Worm (Caenorhabditis elegans) whole organism, early embryonic: Measurements from ENCODE around the gene sre-43.

Experiments
- B0310.2 ChIP-seq: sonication (generic microtip); optimal IDR thresholded peaks from 2 replicates; lab custom pipeline; 2016; ENCODE audit warnings: mild to moderate bottlenecking, missing genetic modification characterization, missing compliant biosample characterization
- F13C5.2 ChIP-seq: sonication (generic microtip); optimal IDR thresholded peaks from 2 replicates; lab custom pipeline; 2017; ENCODE audit warnings: mild to moderate bottlenecking, missing genetic modification characterization, inconsistent platforms, missing compliant biosample characterization
- aly-1 ChIP-seq: sonication (generic microtip); optimal IDR thresholded peaks from 2 replicates; lab custom pipeline; 2016; ENCODE audit warnings: missing genetic modification characterization, missing compliant biosample characterization
- ama-1 ChIP-seq: fragments of 150-350 bp; optimal IDR thresholded peaks from 2 replicates; lab custom pipeline; 2014
- ceh-13 ChIP-seq: fragments of 200-800 bp; sonication (Bioruptor generic); optimal IDR thresholded peaks from 2 replicates; lab custom pipeline; 2018; ENCODE audit warnings: mild to moderate bottlenecking, missing genetic modification characterization, missing compliant biosample characterization
- ceh-36 ChIP-seq: sonication (generic microtip); optimal IDR thresholded peaks from 2 replicates; lab custom pipeline; 2016; ENCODE audit warnings: missing genetic modification characterization, inconsistent platforms, missing compliant biosample characterization
- ets-7 ChIP-seq: sonication (generic microtip); optimal IDR thresholded peaks from 2 replicates; lab custom pipeline; 2016; ENCODE audit warnings: missing genotype, missing genetic modification characterization, missing compliant biosample characterization
- flt-1 ChIP-seq: fragments of 200-800 bp; sonication (Bioruptor generic); IDR thresholded peaks from 2 replicates; pipeline ENCODE4 v1.3.6; 2022; ENCODE audit warnings: missing genetic modification characterization, missing compliant biosample characterization
- hmbx-1 ChIP-seq: sonication (generic microtip); optimal IDR thresholded peaks from 2 replicates; lab custom pipeline; 2016; ENCODE audit warnings: mild to moderate bottlenecking, missing genetic modification characterization, missing compliant biosample characterization
- hmg-4 ChIP-seq: fragments of 200-800 bp; sonication (Bioruptor generic); optimal IDR thresholded peaks from 2 replicates; lab custom pipeline; 2018; ENCODE audit warnings: mild to moderate bottlenecking, missing genetic modification characterization, missing compliant biosample characterization
- hnd-1 ChIP-seq: sonication (generic microtip); optimal IDR thresholded peaks from 2 replicates; lab custom pipeline; 2016; ENCODE audit warnings: missing genetic modification characterization, missing compliant biosample characterization
- pes-1 ChIP-seq: fragments of 200-800 bp; sonication (Bioruptor generic); IDR thresholded peaks from 2 replicates; pipeline ENCODE4 v1.3.6; 2022; ENCODE audit warnings: missing genetic modification reagents, missing genetic modification characterization, missing compliant biosample characterization
- scrt-1 ChIP-seq: fragments of 200-800 bp; sonication (Bioruptor generic); IDR thresholded peaks from 2 replicates; pipeline ENCODE4 v1.3.6; 2022; ENCODE audit warnings: missing genetic modification characterization, missing compliant biosample characterization
- sea-1 ChIP-seq: fragments of 200-800 bp; sonication (Bioruptor generic); conservative IDR thresholded peaks from 2 replicates; pipeline ENCODE4 v1.3.6; 2022; ENCODE audit warnings: missing genetic modification characterization, missing compliant biosample characterization
- tbx-11 ChIP-seq: fragments of 200-800 bp; sonication (Bioruptor generic); IDR thresholded peaks from 2 replicates; pipeline ENCODE4 v1.3.6; 2022; ENCODE audit warnings: missing genetic modification characterization, missing compliant biosample characterization
- tbx-37 ChIP-seq: fragments of 200-800 bp; sonication (Bioruptor generic); conservative IDR thresholded peaks from 2 replicates; pipeline ENCODE4 v1.3.6; 2022; ENCODE audit warnings: missing genetic modification reagents, missing genetic modification characterization, missing compliant biosample characterization
- tra-4 ChIP-seq: sonication (generic microtip); optimal IDR thresholded peaks from 2 replicates; lab custom pipeline; 2017; ENCODE audit warnings: missing genetic modification characterization, missing compliant biosample characterization

sre-43 gene

ce11 chrII:13966242-13966641, 2.6 kb downstream of the sre-43 start, which contains the start of gene W07G1.7:
W07G1.7 (minus strand) TSS chrII:13966342.
- no peak for TF ChIP-seq sea-1
- TF ChIP-seq scrt-1 (GFP tag; lab: Robert Waterston, UW) = no peak
- no peak for TF ChIP-seq hmbx-1 (tag; lab: Kevin White, UChicago)
- TF ChIP-seq tra-4 (tag; lab: Kevin White, UChicago) = no peak
- TF ChIP-seq tbx-11 (GFP tag; lab: Robert Waterston, UW) = no peak
- no peak for TF ChIP-seq pes-1 (GFP tag; lab: Robert Waterston, UW)
- TF ChIP-seq ets-7 (tag; lab: Kevin White, UChicago) = no peak
- TF ChIP-seq flt-1 = no peak
- no peak for TF ChIP-seq tbx-37 (GFP tag; lab: Robert Waterston, UW)
- no peak for TF ChIP-seq ceh-13 (GFP tag; lab: Kevin White, UChicago)

- TF ChIP-seq pes-1 (GFP tag; lab: Robert Waterston, UW) = no peak
- no peak for TF ChIP-seq B0310.2 (tag; lab: Kevin White, UChicago)
- no peak for TF ChIP-seq hmg-4 (GFP tag; lab: Kevin White, UChicago)
- TF ChIP-seq aly-1 = no peak
- TF ChIP-seq ama-1 (lab: Kevin White, UChicago) = no peak
- TF ChIP-seq tbx-37 (GFP tag; lab: Robert Waterston, UW) = no peak
- TF ChIP-seq ets-7 (tag; lab: Kevin White, UChicago) = no peak
- TF ChIP-seq tbx-11 (GFP tag; lab: Robert Waterston, UW) = no peak
- no peak for TF ChIP-seq flt-1
- TF ChIP-seq hnd-1 (tag; lab: Kevin White, UChicago) = no peak
- TF ChIP-seq tra-4 (tag; lab: Kevin White, UChicago) = no peak
- TF ChIP-seq sea-1 = no peak
- no peak for TF ChIP-seq F13C5.2 (tag; lab: Kevin White, UChicago)
- no peak for TF ChIP-seq hmbx-1 (tag; lab: Kevin White, UChicago)
These were observed 4.6 kb downstream of the sre-43 start for ce11 chrII:13964325-13964724.

- TF ChIP-seq aly-1 = no peak
- TF ChIP-seq ets-7 (tag; lab: Kevin White, UChicago) = no peak
- TF ChIP-seq ama-1 (lab: Kevin White, UChicago) = no peak
- TF ChIP-seq tra-4 (tag; lab: Kevin White, UChicago) = no peak
- no peak for TF ChIP-seq sea-1
These were observed 6.6 kb downstream of the sre-43 start, which contains the start of gene rpi-1 for ce11 chrII:13962319-13962718. rpi-1 (minus strand) TSS chrII:13962419.

- TF ChIP-seq tbx-11 (GFP tag; lab: Robert Waterston, UW) (no peak), tra-4 (tag; lab: Kevin White, UChicago) (no peak), ets-7 (tag; lab: Kevin White, UChicago) (no peak)
These were observed 7.3 kb downstream of the sre-43 start for ce11 chrII:13961567-13961966.

ce11 chrII:13958359-13958758, 10.5 kb downstream of the sre-43 start:
- no peak for TF ChIP-seq tbx-37 (GFP tag; lab: Robert Waterston, UW)
- no peak for TF ChIP-seq F13C5.2 (tag; lab: Kevin White, UChicago)

- TF ChIP-seq sea-1 (no peak), F13C5.2 (tag; lab: Kevin White, UChicago) (no peak), pes-1 (GFP tag; lab: Robert Waterston, UW) (no peak), B0310.2 (tag; lab: Kevin White, UChicago) (no peak), ceh-36 (tag; lab: Kevin White, UChicago) (no peak), ama-1 (lab: Kevin White, UChicago) (no peak), tbx-37 (GFP tag; lab: Robert Waterston, UW) (no peak), ets-7 (tag; lab: Kevin White, UChicago) (no peak), hmg-4 (GFP tag; lab: Kevin White, UChicago) (no peak), hnd-1 (tag; lab: Kevin White, UChicago) (no peak), aly-1 (no peak)
These were observed 11.4 kb downstream of the sre-43 start, which contains the start of gene zip-3 for ce11 chrII:13957437-13957836. zip-3 (minus strand) TSS chrII:13957457.

- TF ChIP-seq hmg-4 (GFP tag; lab: Kevin White, UChicago) = no peak
- no peak for TF ChIP-seq tra-4 (tag; lab: Kevin White, UChicago)
- no peak for TF ChIP-seq ama-1 (lab: Kevin White, UChicago)
- TF ChIP-seq scrt-1 (GFP tag; lab: Robert Waterston, UW) = no peak
- no peak for TF ChIP-seq tbx-11 (GFP tag; lab: Robert Waterston, UW)
- no peak for TF ChIP-seq B0310.2 (tag; lab: Kevin White, UChicago)
- TF ChIP-seq F13C5.2 (tag; lab: Kevin White, UChicago) = no peak
- TF ChIP-seq tbx-37 (GFP tag; lab: Robert Waterston, UW) = no peak
- no peak for TF ChIP-seq sea-1
- no peak for TF ChIP-seq hmbx-1 (tag; lab: Kevin White, UChicago)
- TF ChIP-seq ceh-13 (GFP tag; lab: Kevin White, UChicago) = no peak
- TF ChIP-seq aly-1 = no peak
- no peak for TF ChIP-seq pes-1 (GFP tag; lab: Robert Waterston, UW)
- TF ChIP-seq hnd-1 (tag; lab: Kevin White, UChicago) = no peak
- TF ChIP-seq flt-1 = no peak
- no peak for TF ChIP-seq ceh-36 (tag; lab: Kevin White, UChicago)
- no peak for TF ChIP-seq ets-7 (tag; lab: Kevin White, UChicago)
These were observed 12.3 kb downstream of the sre-43 start for ce11 chrII:13956529-13956928.

- TF ChIP-seq scrt-1 (GFP tag; lab: Robert Waterston, UW) = no peak
- TF ChIP-seq hmg-4 (GFP tag; lab: Kevin White, UChicago) = no peak
- TF ChIP-seq B0310.2 (tag; lab: Kevin White, UChicago) = no peak
- no peak for TF ChIP-seq hmbx-1 (tag; lab: Kevin White, UChicago)
- no peak for TF ChIP-seq ama-1 (lab: Kevin White, UChicago)
- no peak for TF ChIP-seq ets-7 (tag; lab: Kevin White, UChicago)
- no peak for TF ChIP-seq flt-1
- no peak for TF ChIP-seq F13C5.2 (tag; lab: Kevin White, UChicago)
- no peak for TF ChIP-seq ceh-36 (tag; lab: Kevin White, UChicago)
- no peak for TF ChIP-seq pes-1 (GFP tag; lab: Robert Waterston, UW)
- no peak for TF ChIP-seq sea-1
These were observed 13.9 kb downstream of the sre-43 start for ce11 chrII:13954979-13955378.
